Worm (Caenorhabditis elegans): Measurements from ENCODE around the gene T01B10.5.

DNA sequence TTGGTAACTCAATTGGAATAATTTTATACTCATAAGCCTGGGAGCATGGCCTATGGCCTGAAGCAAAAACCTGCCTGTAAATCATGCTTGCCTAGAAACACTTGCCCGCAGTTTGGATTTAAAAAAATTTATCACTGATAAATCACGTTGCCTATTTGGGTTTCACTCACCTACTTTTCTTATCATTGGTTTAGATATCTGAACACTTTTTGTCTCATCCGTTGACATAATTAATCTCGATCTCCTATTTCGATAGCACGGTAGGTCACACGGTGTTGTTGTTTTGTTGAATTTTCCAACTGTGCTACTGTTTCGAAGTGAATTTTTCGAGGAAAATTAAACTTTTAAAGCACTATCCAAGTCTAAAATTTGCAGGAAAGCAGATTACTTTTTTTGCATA is 11.9 kb downstream of the T01B10.5 start:
- TF ChIP-seq ceh-82 (tag; optimal IDR thresholded peaks at IDR 0.05) = no peak
- TF ChIP-seq mdl-1 (tag; optimal IDR thresholded peaks at IDR 0.05) = no peak
- TF ChIP-seq unc-86 (tag; optimal IDR thresholded peaks at IDR 0.05) = no peak
- no peak for TF ChIP-seq snu-23 (GFP tag; optimal IDR thresholded peaks at IDR 0.05)
- TF ChIP-seq sup-37 (GFP tag; optimal IDR thresholded peaks at IDR 0.05) = no peak
- TF ChIP-seq jun-1 (tag; optimal IDR thresholded peaks at IDR 0.05) = no peak
- TF ChIP-seq zag-1 (tag; optimal IDR thresholded peaks at IDR 0.05) = no peak

Measured in whole organism, L1 larva.